Fruit fly (Drosophila melanogaster) S2 (cell line): ENCODE measurements around the gene mRpL35.

Source experiments
- CG8478 ChIP-seq: fragments of >200 bp; optimal IDR thresholded peaks from 2 replicates; lab custom pipeline; 2018
- CTCF ChIP-seq, 2 experiments: fragments of >200 bp; optimal IDR thresholded peaks; 2 replicates each; lab custom pipeline; 2018

dm6 chr3R:22053202-22053601, 29.9 kb downstream of the mRpL35 start:
- no peak for TF ChIP-seq CTCF (optimal IDR thresholded peaks at IDR 0.05; lab: Kevin White, UChicago)
- TF ChIP-seq CG8478: no peak
